Fruit fly (Drosophila melanogaster) whole organism, embryonic: ENCODE data around the gene CG32163.

ENCODE experiments used
- Asciz ChIP-seq: fragments of 200-800 bp; sonication (Bioruptor generic); optimal IDR thresholded peaks from 2 replicates; lab custom pipeline; 2017; ENCODE audit warnings: missing biosample characterization, mild to moderate bottlenecking, missing genetic modification characterization, missing genetic modification reagents
- CG10431 ChIP-seq: fragments of 200-800 bp; sonication (Bioruptor generic); optimal IDR thresholded peaks from 3 replicates; lab custom pipeline; 2018; ENCODE audit warnings: missing biosample characterization, mild to moderate bottlenecking, missing genetic modification characterization
- CG12219 ChIP-seq: fragments of 200-800 bp; sonication (Bioruptor generic); optimal IDR thresholded peaks from 3 replicates; lab custom pipeline; 2018; ENCODE audit warnings: missing biosample characterization, mild to moderate bottlenecking, missing genetic modification characterization
- CG12391 ChIP-seq: fragments of 200-800 bp; sonication (Bioruptor generic); optimal IDR thresholded peaks from 3 replicates; lab custom pipeline; 2018; ENCODE audit warnings: missing biosample characterization, mild to moderate bottlenecking, missing genetic modification characterization, moderate library complexity
- CG13775 ChIP-seq: fragments of 200-800 bp; sonication (Bioruptor generic); optimal IDR thresholded peaks from 3 replicates; lab custom pipeline; 2017; ENCODE audit warnings: missing biosample characterization, mild to moderate bottlenecking, missing genetic modification characterization
- CG14965 ChIP-seq: fragments of 200-800 bp; sonication (Bioruptor generic); optimal IDR thresholded peaks from 2 replicates; lab custom pipeline; 2016; ENCODE audit warnings: missing biosample characterization, missing genetic modification characterization, borderline replicate concordance
- CG15479 ChIP-seq: fragments of 200-800 bp; sonication (Bioruptor generic); optimal IDR thresholded peaks from 3 replicates; lab custom pipeline; 2019; ENCODE audit warnings: missing biosample characterization, mild to moderate bottlenecking, missing genetic modification characterization, moderate library complexity
- CG16779 ChIP-seq: fragments of 200-800 bp; sonication (Bioruptor generic); IDR thresholded peaks from 2 replicates; pipeline ENCODE4 v1.3.6; 2022; ENCODE audit warnings: missing biosample characterization, missing genetic modification characterization
- CG16863 ChIP-seq: fragments of 200-800 bp; sonication (Bioruptor generic); optimal IDR thresholded peaks from 3 replicates; lab custom pipeline; 2016; ENCODE audit warnings: missing biosample characterization, missing genetic modification characterization
- CG18011 ChIP-seq: fragments of 200-800 bp; sonication (Bioruptor generic); optimal IDR thresholded peaks from 2 replicates; lab custom pipeline; 2017; ENCODE audit warnings: missing biosample characterization, missing genetic modification characterization, mild to moderate bottlenecking, moderate library complexity, missing genotype
- CG2678 ChIP-seq: fragments of 200-800 bp; sonication (Bioruptor generic); optimal IDR thresholded peaks from 3 replicates; lab custom pipeline; 2019; ENCODE audit warnings: missing biosample characterization, mild to moderate bottlenecking, missing genetic modification characterization, moderate library complexity
- CG32767 ChIP-seq: fragments of 200-800 bp; sonication (Bioruptor generic); IDR thresholded peaks from 2 replicates; pipeline ENCODE4 v1.3.6; 2022; ENCODE audit warnings: missing biosample characterization, missing genetic modification characterization
- CG4282 ChIP-seq: fragments of 200-800 bp; sonication (Bioruptor generic); optimal IDR thresholded peaks from 2 replicates; lab custom pipeline; 2016; ENCODE audit warnings: missing biosample characterization, missing genetic modification characterization
- CG4360 ChIP-seq: fragments of 200-800 bp; sonication (Bioruptor generic); IDR thresholded peaks from 2 replicates; pipeline ENCODE4 v1.3.6; 2022; ENCODE audit warnings: missing biosample characterization, missing genetic modification characterization
- CG4404 ChIP-seq: fragments of 200-800 bp; sonication (Bioruptor generic); IDR thresholded peaks from 2 replicates; pipeline ENCODE4 v1.3.6; 2022; ENCODE audit warnings: missing biosample characterization, missing genetic modification characterization
- CG4707 ChIP-seq: fragments of 200-800 bp; sonication (Bioruptor generic); optimal IDR thresholded peaks from 2 replicates; lab custom pipeline; 2018; ENCODE audit warnings: missing biosample characterization, mild to moderate bottlenecking, missing genetic modification characterization, moderate library complexity
- CG5180 ChIP-seq: fragments of 200-800 bp; sonication (Bioruptor generic); optimal IDR thresholded peaks from 3 replicates; lab custom pipeline; 2017; ENCODE audit warnings: missing biosample characterization, missing genetic modification characterization, mild to moderate bottlenecking, moderate library complexity, missing genetic modification reagents
- CG6175 ChIP-seq: fragments of 200-800 bp; sonication (Bioruptor generic); IDR thresholded peaks from 3 replicates; pipeline ENCODE4 v1.3.6; 2022; ENCODE audit warnings: missing biosample characterization, missing genetic modification characterization
- CG6272 ChIP-seq: fragments of 200-800 bp; sonication (Bioruptor generic); IDR thresholded peaks from 2 replicates; pipeline ENCODE4 v1.3.6; 2022; ENCODE audit warnings: missing biosample characterization, missing genetic modification characterization
- CG8290 ChIP-seq, 3 experiments: fragments of 200-800 bp; sonication (Bioruptor generic); optimal IDR thresholded peaks; 2 replicates each; lab custom pipeline; 2016 to 2019; ENCODE audit warnings: missing biosample characterization in 3 of 3, missing genetic modification characterization in 3 of 3, mild to moderate bottlenecking in 2 of 3, moderate library complexity in 1 of 3
- CG8944 ChIP-seq: fragments of 200-800 bp; sonication (Bioruptor generic); optimal IDR thresholded peaks from 3 replicates; lab custom pipeline; 2016; ENCODE audit warnings: missing biosample characterization, missing genetic modification characterization
- CG9797 ChIP-seq: fragments of 200-800 bp; sonication (Bioruptor generic); optimal IDR thresholded peaks from 3 replicates; lab custom pipeline; 2018; ENCODE audit warnings: missing biosample characterization, mild to moderate bottlenecking, missing genetic modification characterization
- CG9932 ChIP-seq: fragments of 200-800 bp; sonication (Bioruptor generic); IDR thresholded peaks from 2 replicates; pipeline ENCODE4 v1.3.6; 2022; ENCODE audit warnings: missing biosample characterization, missing genetic modification characterization
- CTCF ChIP-seq: fragments of 200-800 bp; sonication (Bioruptor generic); optimal IDR thresholded peaks from 2 replicates; lab custom pipeline; 2017; ENCODE audit warnings: missing biosample characterization, mild to moderate bottlenecking, missing genetic modification characterization, moderate library complexity
- D19B ChIP-seq: fragments of 200-800 bp; sonication (Bioruptor generic); optimal IDR thresholded peaks from 2 replicates; lab custom pipeline; 2017; ENCODE audit warnings: missing biosample characterization, mild to moderate bottlenecking, missing genetic modification characterization
- Dref ChIP-seq: fragments of 200-800 bp; sonication (Bioruptor generic); IDR thresholded peaks from 2 replicates; pipeline ENCODE4 v1.3.6; 2022; ENCODE audit warnings: missing biosample characterization, missing genetic modification characterization
- Mrtf ChIP-seq: fragments of 200-800 bp; sonication (Bioruptor generic); IDR thresholded peaks from 3 replicates; pipeline ENCODE4 v1.3.6; 2022; ENCODE audit warnings: missing biosample characterization, missing genetic modification characterization
- Pdp1 ChIP-seq, 2 experiments: fragments of 200-800 bp; sonication (Bioruptor generic); optimal IDR thresholded peaks; 3 replicates each; lab custom pipeline; 2016; ENCODE audit warnings: missing biosample characterization in 2 of 2, missing genetic modification characterization in 2 of 2, mild to moderate bottlenecking in 1 of 2, moderate library complexity in 1 of 2
- Tbp ChIP-seq: fragments of >200 bp; optimal IDR thresholded peaks from 2 replicates; lab custom pipeline; 2018; ENCODE audit warnings: missing biosample characterization, missing genetic modification characterization
- az2 ChIP-seq: fragments of 200-800 bp; sonication (Bioruptor generic); optimal IDR thresholded peaks from 3 replicates; lab custom pipeline; 2016; ENCODE audit warnings: missing biosample characterization, missing genetic modification characterization
- bbx ChIP-seq: fragments of 200-800 bp; sonication (Bioruptor generic); IDR thresholded peaks from 2 replicates; pipeline ENCODE4 v1.3.6; 2022; ENCODE audit warnings: missing biosample characterization, missing genetic modification characterization; ENCODE audit not compliant: partially characterized antibody
- ind ChIP-seq: fragments of 200-800 bp; sonication (Bioruptor generic); optimal IDR thresholded peaks from 3 replicates; lab custom pipeline; 2016; ENCODE audit warnings: missing biosample characterization, missing genetic modification characterization
- ken ChIP-seq: fragments of 200-800 bp; sonication (Bioruptor generic); IDR thresholded peaks from 3 replicates; pipeline ENCODE4 v1.3.6; 2022; ENCODE audit warnings: missing biosample characterization, missing genetic modification characterization
- klu ChIP-seq: fragments of 200-800 bp; sonication (Bioruptor generic); IDR thresholded peaks from 2 replicates; pipeline ENCODE4 v1.3.6; 2022; ENCODE audit warnings: missing biosample characterization, missing genetic modification characterization
- lola ChIP-seq, 3 experiments: fragments of >200 bp in 2 of 3; fragments of 200-800 bp in 1 of 3; sonication (Bioruptor generic) in 1 of 3; optimal IDR thresholded peaks; 2 replicates each; lab custom pipeline; 2017 to 2019; ENCODE audit warnings: missing biosample characterization in 3 of 3, missing genetic modification characterization in 3 of 3, mild to moderate bottlenecking in 1 of 3, moderate library complexity in 1 of 3
- mld ChIP-seq: fragments of 200-800 bp; sonication (Bioruptor generic); IDR thresholded peaks from 3 replicates; pipeline ENCODE4 v1.3.6; 2022; ENCODE audit warnings: missing biosample characterization, missing genetic modification characterization; ENCODE audit not compliant: partially characterized antibody
- nmo ChIP-seq: fragments of 200-800 bp; sonication (Bioruptor generic); optimal IDR thresholded peaks from 2 replicates; lab custom pipeline; 2018; ENCODE audit warnings: missing biosample characterization, mild to moderate bottlenecking, missing genetic modification characterization, moderate library complexity
- oc ChIP-seq: fragments of 200-800 bp; sonication (Bioruptor generic); optimal IDR thresholded peaks from 2 replicates; lab custom pipeline; 2018; ENCODE audit warnings: missing biosample characterization, mild to moderate bottlenecking, missing genetic modification characterization, moderate library complexity
- peb ChIP-seq: fragments of 200-800 bp; sonication (Bioruptor generic); IDR thresholded peaks from 2 replicates; pipeline ENCODE4 v1.3.6; 2022; ENCODE audit warnings: missing biosample characterization, missing genetic modification characterization
- pita ChIP-seq: fragments of 200-800 bp; sonication (Bioruptor generic); optimal IDR thresholded peaks from 2 replicates; lab custom pipeline; 2017; ENCODE audit warnings: missing biosample characterization, mild to moderate bottlenecking, missing genetic modification characterization
- slbo ChIP-seq: fragments of 200-800 bp; sonication (Bioruptor generic); IDR thresholded peaks from 2 replicates; pipeline ENCODE4 v1.3.6; 2022; ENCODE audit warnings: missing biosample characterization, missing genetic modification characterization
- slp2 ChIP-seq: fragments of 200-800 bp; sonication (Bioruptor generic); optimal IDR thresholded peaks from 2 replicates; lab custom pipeline; 2016; ENCODE audit warnings: missing biosample characterization, missing genetic modification characterization
- sna ChIP-seq: fragments of 200-800 bp; sonication (Bioruptor generic); IDR thresholded peaks from 2 replicates; pipeline ENCODE4 v1.3.6; 2022; ENCODE audit warnings: missing biosample characterization, missing genetic modification characterization; ENCODE audit not compliant: partially characterized antibody
- sqz ChIP-seq: fragments of 200-800 bp; sonication (Bioruptor generic); optimal IDR thresholded peaks from 3 replicates; lab custom pipeline; 2018; ENCODE audit warnings: missing biosample characterization, mild to moderate bottlenecking, missing genetic modification characterization
- tap ChIP-seq: fragments of 200-800 bp; optimal IDR thresholded peaks from 3 replicates; lab custom pipeline; 2019; ENCODE audit warnings: missing biosample characterization, mild to moderate bottlenecking, missing genetic modification characterization, moderate library complexity
- tin ChIP-seq: fragments of 200-800 bp; sonication (Bioruptor generic); optimal IDR thresholded peaks from 3 replicates; lab custom pipeline; 2016; ENCODE audit warnings: missing biosample characterization, missing genetic modification characterization
- unc-4 ChIP-seq: fragments of 200-800 bp; sonication (Bioruptor generic); IDR thresholded peaks from 2 replicates; pipeline ENCODE4 v1.3.6; 2022; ENCODE audit warnings: missing biosample characterization, missing genetic modification characterization; ENCODE audit not compliant: partially characterized antibody
- zen ChIP-seq: fragments of 200-800 bp; sonication (Bioruptor generic); optimal IDR thresholded peaks from 3 replicates; lab custom pipeline; 2018; ENCODE audit warnings: missing biosample characterization, mild to moderate bottlenecking, missing genetic modification characterization, moderate library complexity
- zf30C ChIP-seq: fragments of 200-800 bp; sonication (Bioruptor generic); optimal IDR thresholded peaks from 3 replicates; lab custom pipeline; 2018; ENCODE audit warnings: missing biosample characterization, mild to moderate bottlenecking, missing genetic modification characterization

Gene CG32163

DNA sequence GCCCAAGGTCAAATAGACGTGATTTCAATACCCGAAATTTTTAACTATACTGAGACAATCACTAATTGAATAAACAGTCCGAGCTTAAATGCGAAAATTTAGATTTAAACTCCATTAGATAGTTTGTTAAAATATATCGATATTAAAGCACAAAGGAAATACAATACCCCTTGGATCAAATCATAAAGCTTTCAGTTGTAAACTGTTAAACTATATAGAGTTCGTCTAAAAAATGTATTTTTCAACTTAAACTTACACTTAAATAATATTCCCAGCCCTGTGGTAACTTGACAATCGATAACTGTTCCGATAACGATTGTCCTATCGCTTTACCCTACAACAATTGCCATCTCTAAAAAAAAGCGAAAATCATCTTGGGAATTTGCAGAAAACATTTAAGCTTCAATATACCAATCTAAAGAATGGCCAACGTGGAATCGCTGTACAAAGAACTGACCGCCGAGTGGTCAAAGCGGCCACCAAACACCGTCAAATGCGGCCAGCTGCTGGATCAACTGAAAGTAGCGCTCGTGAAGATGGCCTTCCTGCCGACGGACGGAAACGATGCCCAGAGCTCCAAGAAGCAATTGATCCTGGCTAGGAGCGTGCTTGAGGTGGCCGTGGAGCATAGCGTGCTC is 4.2 kb upstream of the CG32163 start, which contains the start of gene Rpn12 (continued):
- TF ChIP-seq CG4707 (no peak), CG16863 (GFP tag; lab: Kevin White, UChicago) (no peak), CG9797 (GFP tag; lab: Kevin White, UChicago) (no peak), lola (GFP tag; optimal IDR thresholded peaks at IDR 0.05; lab: Kevin White, UChicago) (peak in 1 of 3 experiments; percentile 23), klu (GFP tag; lab: Robert Waterston, UW) (no peak), tap (no peak), CG8944 (no peak), Tbp (GFP tag; lab: Kevin White, UChicago) (no peak), Asciz (GFP tag; lab: Kevin White, UChicago) (no peak), sqz (GFP tag; lab: Kevin White, UChicago) (no peak), CG13775 (GFP tag; lab: Kevin White, UChicago) (peak; percentile 39), CG6272 (GFP tag; lab: Robert Waterston, UW) (no peak), Pdp1 (GFP tag; optimal IDR thresholded peaks at IDR 0.05; lab: Kevin White, UChicago) (peak; percentile 9 to 26), D19B (GFP tag; lab: Kevin White, UChicago) (no peak), Mrtf (no peak), CTCF (GFP tag; lab: Kevin White, UChicago) (no peak), CG18011 (no peak), Dref (GFP tag; lab: Robert Waterston, UW) (peak; percentile 88), CG10431 (GFP tag; lab: Kevin White, UChicago) (no peak), unc-4 (GFP tag; lab: Robert Waterston, UW) (peak; percentile 83), slbo (GFP tag; lab: Robert Waterston, UW) (peak; percentile 27; the same call in 1 of the 2 replicates), oc (tag; lab: Kevin White, UChicago) (no peak), CG12219 (no peak), mld (0 out of 3 replicates have a peak, but pooled peaks have one; percentile 49), CG12391 (tag; lab: Kevin White, UChicago) (peak; percentile 57), CG8290 (GFP tag; optimal IDR thresholded peaks at IDR 0.05; lab: Kevin White, UChicago) (peak; percentile 28), CG8290 (tag; optimal IDR thresholded peaks at IDR 0.05; lab: Kevin White, UChicago) (peak in 1 of 2 experiments; percentile 52), CG9932 (GFP tag; lab: Robert Waterston, UW) (peak; percentile 53; the same call in 1 of the 2 replicates), zen (tag; lab: Kevin White, UChicago) (peak; percentile 50), peb (no peak), tin (GFP tag; lab: Kevin White, UChicago) (peak; percentile 5), zf30C (GFP tag; lab: Kevin White, UChicago) (peak; percentile 25), CG4282 (GFP tag; lab: Kevin White, UChicago) (no peak), ken (GFP tag; lab: Robert Waterston, UW) (no peak), CG2678 (tag; lab: Kevin White, UChicago) (peak; percentile 49), CG5180 (GFP tag; lab: Kevin White, UChicago) (no peak), slp2 (peak; percentile 37), nmo (GFP tag; lab: Kevin White, UChicago) (peak; percentile 52), CG16779 (no peak), CG6175 (GFP tag; lab: Robert Waterston, UW) (no peak), CG14965 (GFP tag; lab: Kevin White, UChicago) (no peak), bbx (GFP tag; lab: Robert Waterston, UW) (peak; percentile 82), az2 (GFP tag; lab: Kevin White, UChicago) (no peak), CG32767 (GFP tag; lab: Robert Waterston, UW) (no peak), CG4404 (GFP tag; lab: Robert Waterston, UW) (no peak), CG4360 (GFP tag; lab: Robert Waterston, UW) (no peak), CG15479 (GFP tag; lab: Kevin White, UChicago) (no peak), ind (GFP tag; lab: Kevin White, UChicago) (peak; percentile 37), sna (GFP tag; lab: Robert Waterston, UW) (peak; percentile 86), pita (GFP tag; lab: Kevin White, UChicago) (no peak)
